Worm (Caenorhabditis elegans): ENCODE results near the gene srh-255.

The srh-255 gene

DNA sequence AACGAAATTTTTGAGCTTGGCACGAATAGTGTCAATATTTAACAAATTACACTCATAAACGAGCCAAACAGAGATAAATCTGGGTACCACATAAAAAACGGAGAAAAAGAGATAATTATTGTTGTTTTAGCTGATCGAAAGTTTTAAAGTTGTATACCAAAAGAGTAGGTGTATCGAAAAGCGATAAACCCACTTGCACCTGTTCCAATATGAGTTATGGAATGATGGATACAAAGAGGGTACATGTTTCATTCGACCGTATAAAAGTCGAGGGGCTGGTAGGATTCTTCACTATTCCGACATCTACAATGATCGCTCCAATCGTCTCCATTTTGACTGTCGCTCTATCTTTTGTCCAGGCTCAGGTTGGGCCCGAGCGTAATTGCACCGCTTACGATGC is 27.5 kb downstream of the srh-255 start, which contains the start of gene ZK218.1:
Gene ZK218.1, plus strand, starts transcription at position 301 of the 400 bp plus-strand sequence.
- no peak for TF ChIP-seq ccch-3 (GFP tag; optimal IDR thresholded peaks at IDR 0.05)
- TF ChIP-seq B0336.3 (GFP tag; IDR thresholded peaks at IDR 0.05) = no peak
- TF ChIP-seq dpl-1 (GFP tag; optimal IDR thresholded peaks at IDR 0.05) = no peak
- no peak for TF ChIP-seq F57C9.4 (tag; optimal IDR thresholded peaks at IDR 0.05)
- no peak for TF ChIP-seq atf-7 (tag; optimal IDR thresholded peaks at IDR 0.05)
- no peak for TF ChIP-seq lir-1 (GFP tag; conservative IDR thresholded peaks at IDR 0.05)
- no peak for TF ChIP-seq hlh-26 (GFP tag; conservative IDR thresholded peaks at IDR 0.05)
- TF ChIP-seq nhr-80 (tag; optimal IDR thresholded peaks at IDR 0.05) = no peak
- TF ChIP-seq C17E4.6 (GFP tag; IDR thresholded peaks at IDR 0.05) = no peak
- TF ChIP-seq madf-10 (tag; optimal IDR thresholded peaks at IDR 0.05) = no peak
- no peak for TF ChIP-seq snpc-4 (GFP tag; optimal IDR thresholded peaks at IDR 0.05)
- TF ChIP-seq snpc-4 (tag; optimal IDR thresholded peaks at IDR 0.05) = no peak
- no peak for TF ChIP-seq F33H1.4 (GFP tag; IDR thresholded peaks at IDR 0.05)

DNA sequence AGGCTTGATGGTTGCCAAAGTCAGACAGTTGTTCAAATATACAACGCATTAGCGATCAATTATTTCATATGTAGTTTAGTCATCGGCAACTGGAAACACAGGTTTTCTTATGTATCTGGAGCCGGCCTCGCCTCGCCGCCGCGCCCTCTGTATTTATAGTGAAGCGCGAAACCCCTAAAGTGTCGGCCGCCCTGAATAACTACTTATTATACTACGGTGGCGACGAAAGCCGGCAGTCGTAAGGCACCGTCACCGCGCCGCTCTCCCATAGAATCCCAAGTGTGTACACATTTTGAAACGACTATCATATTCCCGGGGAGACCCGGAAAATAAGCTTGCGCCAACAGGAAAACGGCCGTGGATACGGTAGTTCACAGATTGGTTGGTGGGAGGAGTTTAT is 29.8 kb downstream of the srh-255 start:
- TF ChIP-seq nhr-120 (GFP tag; IDR thresholded peaks at IDR 0.05) (no peak), B0019.2 (GFP tag; conservative IDR thresholded peaks at IDR 0.05) (no peak), ceh-91 (GFP tag; IDR thresholded peaks at IDR 0.05) (no peak), F57C9.4 (tag; optimal IDR thresholded peaks at IDR 0.05) (no peak), tbp1 (GFP tag; optimal IDR thresholded peaks at IDR 0.05) (no peak), chd-7 (tag; optimal IDR thresholded peaks at IDR 0.05) (no peak), zim-3 (tag; optimal IDR thresholded peaks at IDR 0.05) (no peak), lsy-27 (tag; optimal IDR thresholded peaks at IDR 0.05; ENCODE audit: borderline replicate concordance, insufficient read depth) (no peak), B0336.3 (GFP tag; IDR thresholded peaks at IDR 0.05) (no peak), hmg-1.2 (GFP tag; IDR thresholded peaks at IDR 0.05) (peak; percentile 23; the same call in 1 of the 2 replicates), Y53F4B.3 (GFP tag; IDR thresholded peaks at IDR 0.05) (no peak), snpc-4 (GFP tag; optimal IDR thresholded peaks at IDR 0.05) (no peak), snpc-4 (tag; optimal IDR thresholded peaks at IDR 0.05) (peak in 2 of 4 experiments; percentile 62 to 71), nhr-80 (tag; optimal IDR thresholded peaks at IDR 0.05) (no peak), snpc-1.1 (tag; optimal IDR thresholded peaks at IDR 0.05; ENCODE audit: insufficient read depth) (peak; percentile 27), pha-4 (tag; optimal IDR thresholded peaks at IDR 0.05) (no peak), C17E4.6 (GFP tag; IDR thresholded peaks at IDR 0.05) (no peak), ama-1 (optimal IDR thresholded peaks at IDR 0.05) (no peak), ama-1 (GFP tag; optimal IDR thresholded peaks at IDR 0.05) (no peak), tlf-1 (GFP tag; optimal IDR thresholded peaks at IDR 0.05) (no peak), fkh-3 (tag; optimal IDR thresholded peaks at IDR 0.05) (no peak)

DNA sequence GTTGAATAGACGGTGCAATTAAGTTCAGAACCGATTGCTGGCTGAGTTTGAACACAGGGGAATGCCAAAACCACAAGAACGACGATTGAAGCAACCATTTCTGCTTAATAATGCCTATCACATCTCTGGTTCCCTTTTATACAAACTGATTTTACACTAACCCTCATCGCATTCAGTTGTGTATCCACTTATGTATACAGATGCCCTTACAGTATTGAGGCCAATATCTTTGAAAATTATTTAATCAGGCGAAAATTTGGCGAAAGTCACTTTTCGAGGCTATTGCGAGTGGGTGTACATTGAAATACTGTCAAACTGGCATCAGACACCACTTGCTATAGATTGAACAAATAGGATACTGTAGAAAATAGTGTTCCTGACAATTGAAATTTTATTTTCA is 33.9 kb downstream of the srh-255 start, which contains the start of the genes ZK218.3 and ZK218.4:
Gene ZK218.3, minus strand, starts transcription at position 101 of the 400 bp plus-strand sequence.
Gene ZK218.4, plus strand, starts transcription at position 186 of the 400 bp plus-strand sequence.
- no peak for TF ChIP-seq sptf-2 (GFP tag; optimal IDR thresholded peaks at IDR 0.05)
- TF ChIP-seq Y56A3A.18 (GFP tag; IDR thresholded peaks at IDR 0.05) = no peak
- no peak for TF ChIP-seq gei-17 (GFP tag; optimal IDR thresholded peaks at IDR 0.05)
- TF ChIP-seq F33H1.4 (GFP tag; IDR thresholded peaks at IDR 0.05) = no peak
- no peak for TF ChIP-seq K12H6.12 (tag; optimal IDR thresholded peaks at IDR 0.05)
- TF ChIP-seq ztf-6 (GFP tag; IDR thresholded peaks at IDR 0.05) = no peak
- no peak for TF ChIP-seq atf-7 (tag; optimal IDR thresholded peaks at IDR 0.05)
- no peak for TF ChIP-seq bed-2 (GFP tag; IDR thresholded peaks at IDR 0.05)
- TF ChIP-seq F37B4.10 (GFP tag; IDR thresholded peaks at IDR 0.05) = no peak
- no peak for TF ChIP-seq F10E7.11 (tag; optimal IDR thresholded peaks at IDR 0.05)
- no peak for TF ChIP-seq attf-3 (GFP tag; conservative IDR thresholded peaks at IDR 0.05)
- no peak for TF ChIP-seq pbrm-1 (GFP tag; IDR thresholded peaks at IDR 0.05)

All from whole organism, young adult.